Fruit fly (Drosophila melanogaster): ENCODE data around the gene CG9449.

DNA sequence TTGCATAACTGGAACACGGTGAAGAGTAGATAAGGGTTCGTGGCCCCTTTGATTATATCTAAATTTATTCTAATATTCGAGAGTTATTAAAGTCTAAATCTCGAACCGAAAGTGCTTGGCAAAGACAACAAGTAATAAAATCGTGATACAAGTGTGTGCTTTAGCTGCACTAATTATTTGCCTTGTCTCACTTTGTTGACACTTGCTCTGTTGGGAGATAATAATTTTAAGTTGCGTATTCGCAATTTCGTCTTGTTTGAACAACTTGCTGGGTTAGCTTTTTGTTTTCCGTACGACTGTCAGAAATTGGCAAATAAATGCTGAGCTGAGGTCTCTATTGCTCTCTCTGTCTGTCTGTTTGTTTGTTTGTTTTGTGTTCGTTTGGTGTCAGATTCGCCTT, 7.2 kb upstream of the CG9449 start:
- TF ChIP-seq EcR (GFP tag; optimal IDR thresholded peaks at IDR 0.05): no peak
- no peak for TF ChIP-seq CG15710 (tag; optimal IDR thresholded peaks at IDR 0.05)
- no peak for TF ChIP-seq Ets98B (GFP tag; IDR thresholded peaks at IDR 0.05)
- no peak for TF ChIP-seq CG9948 (tag; optimal IDR thresholded peaks at IDR 0.05)
- no peak for TF ChIP-seq rn (GFP tag; IDR thresholded peaks at IDR 0.05)
- no peak for TF ChIP-seq CG8301 (tag; optimal IDR thresholded peaks at IDR 0.05)
- TF ChIP-seq CG14655 (GFP tag; optimal IDR thresholded peaks at IDR 0.05): no peak
- TF ChIP-seq Snoo (tag; optimal IDR thresholded peaks at IDR 0.05): no peak
- no peak for TF ChIP-seq Pif1A (GFP tag; optimal IDR thresholded peaks at IDR 0.05)
